Worm (Caenorhabditis elegans) whole organism, L2 larva: ENCODE measurements around the gene srh-219.

Experiments
- ama-1 ChIP-seq: fragments of 150-350 bp; optimal IDR thresholded peaks from 2 replicates; lab custom pipeline; 2018; ENCODE audit warnings: inconsistent platforms
- blmp-1 ChIP-seq: sonication (generic microtip); optimal IDR thresholded peaks from 2 replicates; lab custom pipeline; 2017; ENCODE audit warnings: missing genetic modification characterization, mild to moderate bottlenecking, missing compliant biosample characterization, antibody characterized with exemption, moderate library complexity; ENCODE audit not compliant: insufficient read depth
- sem-4 ChIP-seq: fragments of 150-350 bp; optimal IDR thresholded peaks from 2 replicates; lab custom pipeline; 2014; ENCODE audit warnings: missing biosample characterization, missing genetic modification reagents, missing genetic modification characterization
- ztf-4 ChIP-seq: fragments of 150-350 bp; optimal IDR thresholded peaks from 2 replicates; lab custom pipeline; 2014; ENCODE audit warnings: missing biosample characterization, missing genetic modification characterization

DNA sequence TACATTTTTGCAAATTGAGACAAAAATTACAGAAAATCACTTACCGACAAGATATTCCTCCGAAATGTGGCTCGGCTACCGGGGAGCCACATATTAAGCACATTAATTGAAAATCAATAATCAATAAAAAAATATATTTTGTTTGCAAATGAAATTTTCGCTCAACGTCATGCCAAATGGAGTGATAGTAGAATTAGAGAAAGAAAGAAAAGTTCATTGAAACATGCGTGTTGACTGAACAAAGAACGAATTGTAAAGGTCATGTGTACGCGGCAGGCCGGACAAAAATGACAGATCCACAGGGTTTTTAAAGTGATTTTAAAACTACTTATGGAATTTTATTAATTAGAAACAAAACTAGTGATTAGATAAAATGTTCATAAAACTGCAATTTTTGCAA, 11.7 kb upstream of the srh-219 start:
- TF ChIP-seq blmp-1 (tag; lab: Kevin White, UChicago) = no peak
- TF ChIP-seq ama-1 (lab: Kevin White, UChicago) = no peak
- no peak for TF ChIP-seq sem-4 (tag; lab: Kevin White, UChicago)
- TF ChIP-seq ztf-4 = no peak
